Fruit fly (Drosophila melanogaster): ENCODE data around the gene CG46412.

DNA sequence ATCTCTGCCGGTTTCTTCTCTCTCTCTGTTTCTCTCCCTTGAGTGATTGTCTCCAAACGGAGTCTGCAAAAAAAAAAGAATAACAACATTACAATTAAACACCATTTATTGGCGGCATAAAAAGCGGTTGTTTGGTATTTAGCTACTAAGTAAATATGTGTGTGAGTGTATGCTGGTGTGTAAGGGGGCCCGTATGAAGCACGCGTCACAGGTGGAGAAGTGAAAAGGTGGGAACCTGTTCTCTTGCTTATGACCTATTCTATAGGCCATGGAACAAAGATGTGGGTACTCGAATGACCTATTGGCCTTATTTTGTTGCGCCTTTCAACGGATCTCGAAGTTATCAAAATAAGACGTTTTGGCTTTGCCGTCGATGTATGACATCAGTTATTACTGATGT, 24.7 kb upstream of the CG46412 start:
- no peak for TF ChIP-seq pan (optimal IDR thresholded peaks at IDR 0.05)
- TF ChIP-seq Dll (optimal IDR thresholded peaks at IDR 0.05) = no peak
- no peak for TF ChIP-seq psq (optimal IDR thresholded peaks at IDR 0.05)
- no peak for TF ChIP-seq EcR (GFP tag; optimal IDR thresholded peaks at IDR 0.05)
- no peak for TF ChIP-seq CG8478 (optimal IDR thresholded peaks at IDR 0.05)

All from whole organism.